Fruit fly (Drosophila melanogaster) whole organism, adult: ENCODE measurements around the gene CG7730.

ENCODE experiments used
- CG11617 ChIP-seq: fragments of 200-800 bp; sonication (Bioruptor generic); optimal IDR thresholded peaks from 2 replicates; lab custom pipeline; 2017; ENCODE audit warnings: mild to moderate bottlenecking, missing biosample characterization, missing genetic modification reagents, missing genetic modification characterization
- CG12768 ChIP-seq: fragments of 200-800 bp; sonication (Bioruptor generic); optimal IDR thresholded peaks from 2 replicates; lab custom pipeline; 2017; ENCODE audit warnings: missing biosample characterization, missing genetic modification characterization, mild to moderate bottlenecking, moderate library complexity, missing genetic modification reagents
- CG14711 ChIP-seq: fragments of 200-800 bp; sonication (Bioruptor generic); optimal IDR thresholded peaks from 2 replicates; lab custom pipeline; 2018; ENCODE audit warnings: missing biosample characterization, mild to moderate bottlenecking, missing genetic modification characterization, moderate library complexity
- CG1620 ChIP-seq: fragments of 200-800 bp; sonication (Bioruptor generic); optimal IDR thresholded peaks from 2 replicates; lab custom pipeline; 2016; ENCODE audit warnings: missing biosample characterization, missing genetic modification characterization
- CG7045 ChIP-seq: fragments of 200-800 bp; sonication (Bioruptor generic); optimal IDR thresholded peaks from 2 replicates; lab custom pipeline; 2017; ENCODE audit warnings: missing biosample characterization, mild to moderate bottlenecking, missing genetic modification characterization
- Hr96 ChIP-seq: fragments of 200-800 bp; sonication (Bioruptor generic); optimal IDR thresholded peaks from 2 replicates; lab custom pipeline; 2016; ENCODE audit warnings: missing biosample characterization, missing genetic modification characterization
- Mnt ChIP-seq: fragments of 200-800 bp; sonication (Bioruptor generic); optimal IDR thresholded peaks from 2 replicates; lab custom pipeline; 2016; ENCODE audit warnings: missing biosample characterization, mild to moderate bottlenecking, missing genetic modification characterization
- bab1 ChIP-seq: fragments of 200-800 bp; sonication (Bioruptor generic); optimal IDR thresholded peaks from 3 replicates; lab custom pipeline; 2019; ENCODE audit warnings: missing biosample characterization, mild to moderate bottlenecking, missing genetic modification characterization, moderate library complexity
- kay ChIP-seq: fragments of 200-800 bp; sonication (Bioruptor generic); peaks from one replicate; lab custom pipeline; 2016; ENCODE audit warnings: missing biosample characterization, missing genetic modification characterization, borderline replicate concordance
- ovo ChIP-seq: fragments of 200-800 bp; sonication (Bioruptor generic); optimal IDR thresholded peaks from 2 replicates; lab custom pipeline; 2016; ENCODE audit warnings: missing biosample characterization, missing genetic modification characterization
- pad ChIP-seq: fragments of 200-800 bp; sonication (Bioruptor generic); optimal IDR thresholded peaks from 3 replicates; lab custom pipeline; 2017; ENCODE audit warnings: missing biosample characterization, missing genetic modification characterization, mild to moderate bottlenecking, moderate library complexity, missing genetic modification reagents
- tj ChIP-seq: fragments of 200-800 bp; sonication (Bioruptor generic); optimal IDR thresholded peaks from 3 replicates; lab custom pipeline; 2017; ENCODE audit warnings: missing biosample characterization, mild to moderate bottlenecking, missing genetic modification characterization, moderate library complexity

DNA sequence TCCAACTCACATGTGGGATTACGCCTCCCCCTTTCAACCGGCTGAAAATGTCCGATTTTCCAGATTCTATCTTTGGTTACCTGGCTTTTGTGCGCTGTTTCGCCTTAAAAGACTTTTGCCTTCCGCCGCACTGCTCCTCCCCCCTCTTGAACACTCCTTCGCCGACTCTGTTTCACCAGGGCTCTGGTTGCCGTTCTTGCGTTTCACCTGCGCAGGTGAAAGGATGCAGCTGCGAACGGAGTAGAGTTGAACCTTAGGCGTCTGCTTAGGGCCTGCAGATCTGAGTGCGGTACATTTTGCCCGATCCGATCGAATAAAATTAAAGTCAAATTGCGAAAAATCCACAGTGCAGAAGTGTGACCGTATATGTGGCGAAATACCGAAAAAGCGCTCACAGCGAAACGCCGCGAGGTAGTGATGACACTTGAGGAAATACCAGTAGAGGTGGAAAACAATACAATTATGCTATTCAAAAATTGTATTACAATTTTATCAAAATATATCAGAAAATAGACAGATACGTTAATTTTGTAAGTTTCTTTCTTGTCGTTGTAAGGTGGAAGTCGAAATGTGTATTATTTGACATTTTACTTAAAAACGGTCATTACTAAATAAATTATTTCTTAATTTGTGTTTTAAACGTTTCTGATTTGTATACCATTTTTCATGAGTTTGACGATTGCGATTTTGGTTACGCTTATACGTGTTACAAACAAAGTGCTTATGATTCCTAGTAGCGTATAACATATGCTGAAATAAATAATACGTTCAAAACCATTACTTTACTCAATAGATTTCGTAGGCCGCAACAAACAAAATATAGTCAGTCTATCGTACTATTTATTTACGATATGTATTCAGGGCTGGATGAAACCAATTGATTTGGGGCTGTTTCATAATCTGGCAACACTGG, 11.4 kb upstream of the CG7730 start, which contains the start of the genes CG6664 and CG7728:
- TF ChIP-seq ovo (GFP tag; lab: Kevin White, UChicago) (peak; percentile 60), CG14711 (tag; lab: Kevin White, UChicago) (no peak), kay (GFP tag; lab: Kevin White, UChicago) (no peak), Mnt (GFP tag; lab: Kevin White, UChicago) (peak; percentile 98), Hr96 (GFP tag; lab: Kevin White, UChicago) (peak; percentile 68), CG7045 (GFP tag; lab: Kevin White, UChicago) (peak; percentile 42), tj (GFP tag; lab: Kevin White, UChicago) (peak; percentile 48), CG12768 (GFP tag; lab: Kevin White, UChicago) (peak; percentile 61), CG1620 (GFP tag; lab: Kevin White, UChicago) (peak; percentile 37), pad (GFP tag; lab: Kevin White, UChicago) (peak; percentile 16), bab1 (peak; percentile 54), CG11617 (GFP tag; lab: Kevin White, UChicago) (peak; percentile 66)
